Fruit fly (Drosophila melanogaster) whole organism, adult: ENCODE results near the gene mtrm.

Source experiments
- CG11617 ChIP-seq: fragments of 200-800 bp; sonication (Bioruptor generic); optimal IDR thresholded peaks from 2 replicates; lab custom pipeline; 2017; ENCODE audit warnings: mild to moderate bottlenecking, missing biosample characterization, missing genetic modification reagents, missing genetic modification characterization
- CG12768 ChIP-seq: fragments of 200-800 bp; sonication (Bioruptor generic); optimal IDR thresholded peaks from 2 replicates; lab custom pipeline; 2017; ENCODE audit warnings: missing biosample characterization, missing genetic modification characterization, mild to moderate bottlenecking, moderate library complexity, missing genetic modification reagents
- CG14711 ChIP-seq: fragments of 200-800 bp; sonication (Bioruptor generic); optimal IDR thresholded peaks from 2 replicates; lab custom pipeline; 2018; ENCODE audit warnings: missing biosample characterization, mild to moderate bottlenecking, missing genetic modification characterization, moderate library complexity
- CG1620 ChIP-seq: fragments of 200-800 bp; sonication (Bioruptor generic); optimal IDR thresholded peaks from 2 replicates; lab custom pipeline; 2016; ENCODE audit warnings: missing biosample characterization, missing genetic modification characterization
- CG33017 ChIP-seq: fragments of 200-800 bp; sonication (Bioruptor generic); optimal IDR thresholded peaks from 2 replicates; lab custom pipeline; 2018; ENCODE audit warnings: missing biosample characterization, mild to moderate bottlenecking, missing genetic modification characterization, moderate library complexity
- CG5204 ChIP-seq: fragments of 200-800 bp; sonication (Bioruptor generic); optimal IDR thresholded peaks from 2 replicates; lab custom pipeline; 2016; ENCODE audit warnings: missing biosample characterization, missing genetic modification characterization
- CG7045 ChIP-seq: fragments of 200-800 bp; sonication (Bioruptor generic); optimal IDR thresholded peaks from 2 replicates; lab custom pipeline; 2017; ENCODE audit warnings: missing biosample characterization, mild to moderate bottlenecking, missing genetic modification characterization
- CG7101 ChIP-seq: fragments of 200-800 bp; sonication (Bioruptor generic); optimal IDR thresholded peaks from 2 replicates; lab custom pipeline; 2018; ENCODE audit warnings: missing biosample characterization, mild to moderate bottlenecking, missing genetic modification characterization, moderate library complexity
- Clk ChIP-seq: fragments of 200-800 bp; sonication (Bioruptor generic); optimal IDR thresholded peaks from 2 replicates; lab custom pipeline; 2017; ENCODE audit warnings: missing biosample characterization, missing genetic modification characterization
- Crg-1 ChIP-seq: fragments of 200-800 bp; sonication (Bioruptor generic); optimal IDR thresholded peaks from 2 replicates; lab custom pipeline; 2016; ENCODE audit warnings: missing biosample characterization, missing genetic modification characterization
- Hr96 ChIP-seq: fragments of 200-800 bp; sonication (Bioruptor generic); optimal IDR thresholded peaks from 2 replicates; lab custom pipeline; 2016; ENCODE audit warnings: missing biosample characterization, missing genetic modification characterization
- Mnt ChIP-seq: fragments of 200-800 bp; sonication (Bioruptor generic); optimal IDR thresholded peaks from 2 replicates; lab custom pipeline; 2016; ENCODE audit warnings: missing biosample characterization, mild to moderate bottlenecking, missing genetic modification characterization
- bab1 ChIP-seq: fragments of 200-800 bp; sonication (Bioruptor generic); optimal IDR thresholded peaks from 3 replicates; lab custom pipeline; 2019; ENCODE audit warnings: missing biosample characterization, mild to moderate bottlenecking, missing genetic modification characterization, moderate library complexity
- cic ChIP-seq: fragments of 200-800 bp; sonication (Bioruptor generic); optimal IDR thresholded peaks from 2 replicates; lab custom pipeline; 2017; ENCODE audit warnings: missing biosample characterization, mild to moderate bottlenecking, missing genetic modification characterization, moderate library complexity
- cnc ChIP-seq, 2 experiments: fragments of >200 bp; optimal IDR thresholded peaks; 2 replicates each; lab custom pipeline; 2017
- kay ChIP-seq: fragments of 200-800 bp; sonication (Bioruptor generic); peaks from one replicate; lab custom pipeline; 2016; ENCODE audit warnings: missing biosample characterization, missing genetic modification characterization, borderline replicate concordance
- ovo ChIP-seq: fragments of 200-800 bp; sonication (Bioruptor generic); optimal IDR thresholded peaks from 2 replicates; lab custom pipeline; 2016; ENCODE audit warnings: missing biosample characterization, missing genetic modification characterization
- pad ChIP-seq: fragments of 200-800 bp; sonication (Bioruptor generic); optimal IDR thresholded peaks from 3 replicates; lab custom pipeline; 2017; ENCODE audit warnings: missing biosample characterization, missing genetic modification characterization, mild to moderate bottlenecking, moderate library complexity, missing genetic modification reagents
- tj ChIP-seq: fragments of 200-800 bp; sonication (Bioruptor generic); optimal IDR thresholded peaks from 3 replicates; lab custom pipeline; 2017; ENCODE audit warnings: missing biosample characterization, mild to moderate bottlenecking, missing genetic modification characterization, moderate library complexity
- toe ChIP-seq: fragments of 200-800 bp; sonication (Bioruptor generic); optimal IDR thresholded peaks from 2 replicates; lab custom pipeline; 2016; ENCODE audit warnings: missing biosample characterization, missing genetic modification characterization

Gene mtrm

DNA sequence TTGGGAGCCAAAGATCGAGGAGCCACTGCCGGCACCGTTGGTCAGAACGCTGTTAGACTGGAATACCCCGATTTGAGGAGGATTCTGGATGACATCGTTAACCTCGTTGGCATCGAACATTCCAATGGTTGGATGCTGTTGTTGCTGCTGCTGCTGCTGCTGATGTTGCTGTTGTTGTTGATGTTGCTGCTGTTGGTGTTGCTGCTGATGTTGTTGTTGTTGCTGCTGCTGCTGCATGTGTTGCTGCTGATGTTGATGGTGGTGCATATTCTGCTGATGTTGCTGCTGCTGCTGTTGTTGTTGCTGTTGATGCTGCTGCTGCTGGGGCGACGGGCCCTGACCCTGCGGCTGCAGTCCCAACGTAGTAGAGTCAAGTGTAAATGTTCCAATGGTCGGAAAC lies 24.8 kb downstream of the mtrm start:
- peak; percentile 21 for TF ChIP-seq kay
- no peak for TF ChIP-seq CG5204 (GFP tag; lab: Kevin White, UChicago)

DNA sequence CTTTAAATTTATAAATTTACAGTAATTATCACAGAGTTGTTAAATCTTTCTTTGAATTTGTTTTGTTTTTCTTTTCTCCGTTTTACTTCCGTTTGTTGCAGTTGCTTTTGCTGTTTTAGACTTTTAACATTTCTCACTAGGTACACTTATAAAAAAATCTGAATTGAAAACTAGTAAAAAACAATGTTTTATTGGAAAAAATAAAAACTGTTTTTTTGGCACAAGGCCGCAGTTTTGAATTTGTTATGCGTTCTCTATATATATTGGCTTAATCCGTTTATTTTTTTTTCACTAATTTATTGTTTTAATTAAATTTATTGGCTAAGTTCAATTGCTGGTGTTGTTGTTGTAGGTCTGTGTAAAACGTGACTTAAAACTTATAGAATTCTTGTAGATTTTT lies 27.3 kb downstream of the mtrm start:
- TF ChIP-seq cnc (optimal IDR thresholded peaks at IDR 0.05; lab: Kevin White, UChicago) (no peak), CG33017 (no peak), Clk (GFP tag; lab: Kevin White, UChicago) (no peak)

DNA sequence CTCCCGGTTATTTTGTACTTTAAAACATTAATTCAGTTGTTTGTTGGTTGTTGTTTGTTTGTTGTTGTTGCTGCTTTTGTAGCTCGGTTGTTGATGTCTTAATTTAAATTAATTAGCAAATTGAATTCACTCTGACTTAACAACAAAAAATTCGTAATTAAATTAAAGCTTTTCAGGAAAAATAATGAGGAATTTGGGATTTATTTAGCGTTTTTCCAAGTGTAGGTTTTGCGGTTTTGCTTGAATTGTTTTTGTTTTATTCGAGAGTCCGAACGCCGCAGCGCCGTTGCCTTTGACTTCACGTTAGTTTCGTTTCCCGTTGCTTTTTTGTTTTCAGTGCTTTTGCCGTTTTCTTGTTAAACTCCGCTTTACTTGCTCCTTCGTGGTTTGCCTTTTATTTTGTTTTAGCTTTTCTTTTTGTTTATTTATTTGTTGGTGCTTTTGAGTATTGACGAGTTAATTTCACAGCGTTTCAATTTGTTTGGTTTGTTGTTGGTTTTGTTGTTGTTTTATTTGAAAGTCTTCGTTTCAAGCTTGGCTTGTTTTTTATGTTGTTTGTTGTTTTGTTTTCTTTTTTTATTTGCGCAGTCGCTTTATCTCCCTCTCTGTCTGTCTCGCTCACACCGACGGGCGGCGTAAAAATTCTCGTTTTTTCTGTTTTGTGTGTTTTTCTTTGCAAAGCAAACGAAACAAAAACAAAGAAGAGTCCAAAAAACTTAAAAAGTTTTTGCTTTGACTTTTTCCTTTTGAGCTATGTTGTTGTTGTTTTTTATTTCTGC lies 28.1 kb downstream of the mtrm start:
- TF ChIP-seq kay (peak; percentile 96), tj (no peak), bab1 (GFP tag; lab: Kevin White, UChicago) (no peak), pad (GFP tag; lab: Kevin White, UChicago) (no peak), Mnt (GFP tag; lab: Kevin White, UChicago) (no peak), cic (GFP tag; lab: Kevin White, UChicago) (no peak), Clk (GFP tag; lab: Kevin White, UChicago) (peak; percentile 10), CG7045 (GFP tag; lab: Kevin White, UChicago) (peak; percentile 61), CG14711 (tag; lab: Kevin White, UChicago) (no peak), CG7101 (tag; lab: Kevin White, UChicago) (no peak), cnc (optimal IDR thresholded peaks at IDR 0.05; lab: Kevin White, UChicago) (no peak), ovo (peak; percentile 49), CG11617 (peak; percentile 22), CG1620 (GFP tag; lab: Kevin White, UChicago) (no peak), CG33017 (peak; percentile 55), Hr96 (GFP tag; lab: Kevin White, UChicago) (no peak), Crg-1 (GFP tag; lab: Kevin White, UChicago) (no peak), CG5204 (GFP tag; lab: Kevin White, UChicago) (no peak), toe (GFP tag; lab: Kevin White, UChicago) (no peak), CG12768 (GFP tag; lab: Kevin White, UChicago) (peak; percentile 39)

DNA sequence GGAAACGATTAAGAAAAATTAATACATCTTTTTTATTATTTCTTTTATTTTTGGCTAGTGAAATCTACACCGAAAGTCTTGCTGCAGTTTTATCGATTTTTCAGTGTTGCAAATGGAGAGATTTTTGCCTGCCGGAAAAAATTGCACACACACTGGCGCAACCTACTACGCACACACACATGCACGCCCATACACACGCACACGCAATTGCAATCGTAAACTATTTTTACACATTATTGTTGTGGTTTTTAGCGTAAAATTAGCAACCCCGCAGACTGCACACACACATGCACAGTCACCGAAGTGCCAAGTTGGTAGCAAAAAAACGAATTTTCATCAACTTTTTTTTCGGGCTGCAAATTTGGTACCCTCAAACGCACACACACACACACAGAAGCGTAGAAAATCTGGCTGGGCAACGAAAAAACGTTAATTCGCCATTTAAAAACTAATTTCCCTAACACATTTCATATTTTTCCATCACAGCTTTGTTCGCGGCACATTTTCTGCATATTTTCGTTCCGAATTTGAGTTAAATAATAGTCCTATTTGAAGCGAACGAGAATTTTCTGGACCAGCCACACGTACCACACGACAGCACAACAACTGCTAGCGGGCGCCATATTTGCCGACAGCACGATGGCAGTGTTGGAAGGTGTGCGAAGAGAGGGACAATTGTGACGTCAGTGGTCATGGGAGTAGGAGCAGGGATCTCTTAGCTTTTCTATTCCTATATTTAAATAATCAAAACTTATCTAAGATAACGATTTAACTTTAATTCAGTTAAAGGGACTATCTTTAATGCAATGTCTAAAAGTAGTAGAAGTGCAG lies 29.1 kb downstream of the mtrm start, which contains the start of gene Unr:
TSS of gene Unr (minus strand) at position 637 of the 831 bp plus-strand sequence.
- TF ChIP-seq cnc (optimal IDR thresholded peaks at IDR 0.05; lab: Kevin White, UChicago) (no peak), CG1620 (GFP tag; lab: Kevin White, UChicago) (peak; percentile 94), Crg-1 (GFP tag; lab: Kevin White, UChicago) (peak; percentile 91), CG33017 (peak; percentile 71), CG12768 (GFP tag; lab: Kevin White, UChicago) (peak; percentile 81), kay (no peak), Mnt (GFP tag; lab: Kevin White, UChicago) (peak; percentile 80), cic (GFP tag; lab: Kevin White, UChicago) (peak; percentile 96), pad (GFP tag; lab: Kevin White, UChicago) (peak; percentile 73), CG11617 (peak; percentile 79), Clk (GFP tag; lab: Kevin White, UChicago) (peak; percentile 38), CG5204 (GFP tag; lab: Kevin White, UChicago) (no peak), CG7045 (GFP tag; lab: Kevin White, UChicago) (peak; percentile 61), CG14711 (tag; lab: Kevin White, UChicago) (peak; percentile 65), Hr96 (GFP tag; lab: Kevin White, UChicago) (no peak), ovo (peak; percentile 79), bab1 (GFP tag; lab: Kevin White, UChicago) (peak; percentile 85), toe (GFP tag; lab: Kevin White, UChicago) (no peak), tj (peak; percentile 88), CG7101 (tag; lab: Kevin White, UChicago) (peak; percentile 82)

DNA sequence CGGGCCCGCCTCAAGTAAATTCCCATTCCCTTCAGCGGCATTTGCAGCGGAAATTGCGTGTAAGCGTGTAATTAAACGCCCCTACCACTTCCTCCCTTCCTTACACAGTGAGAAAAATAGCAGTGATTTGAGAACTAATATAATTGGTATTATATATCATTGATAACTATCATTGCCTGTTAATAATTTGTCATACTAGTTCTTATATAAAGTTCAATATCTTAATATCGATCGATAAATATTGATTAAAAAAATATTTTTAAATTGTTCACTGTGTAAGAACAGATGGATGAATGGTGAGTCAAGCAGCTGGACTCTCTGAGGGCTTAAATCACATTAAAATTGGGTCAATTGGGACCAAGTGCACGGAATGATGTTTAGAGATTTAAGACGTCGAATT lies 32.2 kb downstream of the mtrm start:
- TF ChIP-seq CG5204 (GFP tag; lab: Kevin White, UChicago) (no peak), Mnt (GFP tag; lab: Kevin White, UChicago) (no peak), CG7101 (tag; lab: Kevin White, UChicago) (peak; percentile 29), kay (no peak), cnc (optimal IDR thresholded peaks at IDR 0.05; lab: Kevin White, UChicago) (no peak), ovo (no peak), CG1620 (GFP tag; lab: Kevin White, UChicago) (no peak), CG33017 (no peak), Hr96 (GFP tag; lab: Kevin White, UChicago) (no peak), CG11617 (peak; percentile 3), cic (GFP tag; lab: Kevin White, UChicago) (peak; percentile 0), pad (GFP tag; lab: Kevin White, UChicago) (no peak), bab1 (GFP tag; lab: Kevin White, UChicago) (peak; percentile 64), CG12768 (GFP tag; lab: Kevin White, UChicago) (no peak), Crg-1 (GFP tag; lab: Kevin White, UChicago) (no peak), Clk (GFP tag; lab: Kevin White, UChicago) (no peak), toe (GFP tag; lab: Kevin White, UChicago) (no peak), CG7045 (GFP tag; lab: Kevin White, UChicago) (no peak), CG14711 (tag; lab: Kevin White, UChicago) (peak; percentile 61)
